Worm (Caenorhabditis elegans): ENCODE results near the gene sre-36.
A peak's percentile ranks its signal among the peaks of the same experiment; 100 is the strongest.

sre-36 gene

DNA sequence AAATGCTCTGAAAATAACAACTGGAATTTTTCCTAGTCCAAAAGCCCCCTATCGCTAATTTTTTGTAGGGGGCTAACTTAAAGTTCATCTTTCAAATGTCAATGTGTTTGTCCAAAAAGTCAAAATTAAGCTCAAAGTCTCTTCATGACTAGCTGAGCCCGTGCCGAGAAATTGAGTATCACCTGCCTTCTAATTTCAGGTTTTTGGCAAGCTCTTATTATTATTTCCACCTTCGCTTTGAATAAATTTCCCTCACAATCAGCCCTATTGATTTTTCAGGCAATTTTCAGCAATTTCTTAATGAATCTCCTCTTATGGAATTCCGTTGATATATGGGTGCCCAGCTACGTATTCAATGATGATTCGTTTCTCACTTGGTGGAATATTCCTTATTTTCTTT, at the start of gene sre-36:
Gene sre-36 (plus strand): TSS at position 301 of the 400 bp plus-strand sequence.
- TF ChIP-seq lag-1 (GFP tag; IDR thresholded peaks at IDR 0.05): no peak
- TF ChIP-seq ztf-28 (GFP tag; IDR thresholded peaks at IDR 0.05): no peak
- no peak for TF ChIP-seq aptf-2 (GFP tag; conservative IDR thresholded peaks at IDR 0.05)
- TF ChIP-seq hlh-26 (GFP tag; conservative IDR thresholded peaks at IDR 0.05): no peak
- TF ChIP-seq Y79H2A.3 (GFP tag; conservative IDR thresholded peaks at IDR 0.05): no peak
- TF ChIP-seq somi-1 (GFP tag; optimal IDR thresholded peaks at IDR 0.05): no peak
- no peak for TF ChIP-seq ceh-40 (GFP tag; IDR thresholded peaks at IDR 0.05)
- no peak for TF ChIP-seq efl-1 (GFP tag; optimal IDR thresholded peaks at IDR 0.05)
- TF ChIP-seq egl-18 (GFP tag; IDR thresholded peaks at IDR 0.05): no peak
- TF ChIP-seq F52B5.7 (tag; optimal IDR thresholded peaks at IDR 0.05): no peak
- no peak for TF ChIP-seq lin-35 (GFP tag; optimal IDR thresholded peaks at IDR 0.05)
- no peak for TF ChIP-seq mes-4 (tag; optimal IDR thresholded peaks at IDR 0.05)
- no peak for TF ChIP-seq nfya-1 (tag; optimal IDR thresholded peaks at IDR 0.05; ENCODE audit: borderline replicate concordance, insufficient read depth)
- no peak for TF ChIP-seq die-1 (tag; optimal IDR thresholded peaks at IDR 0.05)
- TF ChIP-seq K11D2.4 (GFP tag; IDR thresholded peaks at IDR 0.05): no peak
- no peak for TF ChIP-seq nfyb-1 (GFP tag; IDR thresholded peaks at IDR 0.05)

DNA sequence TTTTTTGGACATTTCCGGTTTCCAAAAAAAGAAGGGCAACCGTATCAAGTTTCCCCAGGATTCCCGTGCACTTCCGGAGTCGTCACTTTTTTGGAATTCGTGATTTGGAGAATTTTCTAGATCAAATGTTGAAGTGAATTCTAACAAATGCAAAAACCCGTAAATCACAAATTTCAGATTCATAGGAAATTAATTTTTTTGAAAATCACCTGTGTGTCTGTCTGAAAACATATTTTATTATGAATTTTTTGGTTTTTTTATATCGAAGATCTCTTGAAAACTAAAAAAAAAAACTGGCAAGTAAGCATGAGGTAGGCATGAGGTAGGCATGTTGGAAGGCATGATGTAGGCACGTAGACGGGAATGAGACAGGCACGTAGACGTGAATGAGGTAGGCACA, 49.4 kb upstream of the sre-36 start:
- TF ChIP-seq lin-40 (tag; optimal IDR thresholded peaks at IDR 0.05) (no peak), cebp-2 (GFP tag; IDR thresholded peaks at IDR 0.05) (no peak), egl-18 (GFP tag; IDR thresholded peaks at IDR 0.05) (no peak), Y67H2A.10 (GFP tag; conservative IDR thresholded peaks at IDR 0.05) (no peak), mcd-1 (GFP tag; IDR thresholded peaks at IDR 0.05) (no peak), lsy-27 (tag; optimal IDR thresholded peaks at IDR 0.05; ENCODE audit: borderline replicate concordance, insufficient read depth) (no peak), F52B5.7 (tag; optimal IDR thresholded peaks at IDR 0.05) (no peak), ztf-6 (GFP tag; IDR thresholded peaks at IDR 0.05) (no peak), chd-7 (tag; optimal IDR thresholded peaks at IDR 0.05) (no peak), let-607 (tag; optimal IDR thresholded peaks at IDR 0.05) (no peak)

DNA sequence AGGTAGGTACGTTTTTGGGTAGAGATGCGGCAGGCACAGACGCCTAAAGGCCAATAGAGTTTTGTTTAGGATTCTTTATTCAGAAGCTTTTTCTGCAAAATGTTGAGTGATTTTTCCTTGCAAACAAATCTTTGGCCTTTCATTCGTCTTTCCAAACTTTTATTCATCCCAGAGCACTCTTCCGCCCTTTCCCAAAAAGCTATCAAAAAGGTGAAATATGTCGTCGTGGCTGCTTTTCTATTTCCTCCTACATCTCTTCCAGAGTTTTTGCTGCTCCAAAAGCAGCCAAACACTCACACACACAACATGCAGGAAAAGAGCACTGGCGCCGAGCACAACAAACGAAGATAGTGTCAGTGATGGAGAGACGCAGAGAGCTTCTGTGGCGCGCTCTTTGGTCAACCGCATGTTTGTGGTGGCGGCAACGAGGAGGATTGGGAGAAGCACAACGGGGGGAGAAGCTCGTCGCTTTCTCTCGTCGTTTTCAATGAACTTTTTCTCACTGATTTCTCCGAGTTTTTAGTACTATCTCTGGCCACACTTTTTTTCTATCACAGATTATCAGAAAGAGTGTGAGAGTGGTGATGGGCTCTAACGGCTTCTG, 48.6 kb upstream of the sre-36 start:
- TF ChIP-seq somi-1 (GFP tag; optimal IDR thresholded peaks at IDR 0.05) (no peak), dox-1 (GFP tag; IDR thresholded peaks at IDR 0.05) (peak; percentile 42; the same call in 1 of the 2 replicates), Y56A3A.18 (GFP tag; IDR thresholded peaks at IDR 0.05) (0 out of 2 replicates have a peak, but pooled peaks have one; percentile 45), let-526 (GFP tag; IDR thresholded peaks at IDR 0.05) (peak; percentile 63; the same call in 1 of the 2 replicates), hmg-20 (GFP tag; IDR thresholded peaks at IDR 0.05) (no peak), egrh-3 (GFP tag; IDR thresholded peaks at IDR 0.05) (peak; percentile 22; the same call in 1 of the 2 replicates), cebp-1 (GFP tag; IDR thresholded peaks at IDR 0.05) (no peak), cebp-1 (tag; optimal IDR thresholded peaks at IDR 0.05) (peak; percentile 61), ets-4 (GFP tag; optimal IDR thresholded peaks at IDR 0.05) (peak; percentile 48), nhr-80 (tag; optimal IDR thresholded peaks at IDR 0.05) (peak; percentile 89), hmg-1.2 (GFP tag; IDR thresholded peaks at IDR 0.05) (peak; percentile 77), tbx-9 (tag; optimal IDR thresholded peaks at IDR 0.05; ENCODE audit: borderline replicate concordance) (no peak), ztf-3 (GFP tag; optimal IDR thresholded peaks at IDR 0.05) (no peak), B0336.3 (GFP tag; IDR thresholded peaks at IDR 0.05) (peak; percentile 47; the same call in 1 of the 2 replicates), ceh-100 (GFP tag; IDR thresholded peaks at IDR 0.05) (no peak), zfh-2 (GFP tag; conservative IDR thresholded peaks at IDR 0.05) (peak; percentile 92), F39B2.1 (GFP tag; IDR thresholded peaks at IDR 0.05) (no peak), F52B5.7 (tag; optimal IDR thresholded peaks at IDR 0.05) (no peak), K12H6.12 (tag; optimal IDR thresholded peaks at IDR 0.05) (peak; percentile 65), nhr-120 (GFP tag; IDR thresholded peaks at IDR 0.05) (no peak), fkh-3 (tag; optimal IDR thresholded peaks at IDR 0.05) (no peak), attf-5 (GFP tag; optimal IDR thresholded peaks at IDR 0.05) (peak; percentile 55), snpc-4 (GFP tag; optimal IDR thresholded peaks at IDR 0.05) (no peak), snpc-4 (tag; optimal IDR thresholded peaks at IDR 0.05) (peak; percentile 34 to 58 (median 40))

All from whole organism, young adult.